Fruit fly (Drosophila melanogaster): ENCODE measurements around the gene CG34316.

CG34316 gene

DNA sequence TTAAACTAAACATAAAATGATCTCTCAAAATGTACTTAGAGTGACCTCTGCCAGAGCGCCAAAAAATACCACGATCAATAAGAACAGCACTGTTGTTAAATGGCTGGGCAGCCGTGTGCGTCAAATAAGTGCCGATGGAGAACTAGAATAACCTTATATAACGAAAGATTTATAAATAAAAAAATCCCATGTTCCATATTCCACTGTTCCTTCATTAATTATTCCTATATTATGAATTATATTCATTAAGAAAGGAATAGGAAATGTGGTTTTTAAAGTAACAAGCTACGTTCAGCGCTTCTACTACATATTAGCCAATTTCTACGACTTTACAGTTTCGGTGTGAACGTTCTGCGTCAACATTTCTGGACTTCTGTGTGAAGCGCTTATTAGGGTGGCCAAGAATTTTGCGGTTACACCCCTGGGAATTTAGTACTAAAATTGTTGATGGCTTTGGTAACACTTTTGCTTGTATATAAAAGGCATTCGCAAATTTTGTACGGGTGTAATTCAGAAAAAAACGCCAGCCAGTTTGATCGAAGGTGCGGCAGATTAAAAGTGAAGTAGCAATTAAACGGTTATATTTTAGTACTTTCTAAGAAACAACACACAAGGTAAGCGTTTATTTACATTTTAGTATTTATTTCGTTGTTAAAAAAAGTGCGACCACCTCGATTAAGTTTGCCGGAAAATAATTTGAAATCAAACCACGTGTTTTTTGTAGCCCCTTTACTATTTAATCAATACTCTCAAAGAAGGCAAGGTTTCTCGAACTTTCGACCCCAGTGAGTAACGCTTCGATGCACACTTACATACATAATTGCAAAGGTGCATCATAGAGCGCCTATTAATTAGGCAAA, 12.0 kb downstream of the CG34316 start, which contains the start of the genes tefu and Hsc70-4 (continued):
- TF ChIP-seq CG12219 (GFP tag; optimal IDR thresholded peaks at IDR 0.05) (peak; percentile 8), Usf (GFP tag; optimal IDR thresholded peaks at IDR 0.05) (peak; percentile 78), NK7.1 (GFP tag; optimal IDR thresholded peaks at IDR 0.05) (no peak), oc (tag; optimal IDR thresholded peaks at IDR 0.05) (no peak), CG11504 (tag; optimal IDR thresholded peaks at IDR 0.05) (no peak), CG15514 (GFP tag; optimal IDR thresholded peaks at IDR 0.05) (peak; percentile 74), pan (optimal IDR thresholded peaks at IDR 0.05) (no peak), pan (GFP tag; optimal IDR thresholded peaks at IDR 0.05 in 1 of 2, IDR thresholded peaks at IDR 0.05 in 1 of 2) (peak in 1 of 2 experiments; percentile 76), CG34376 (GFP tag; optimal IDR thresholded peaks at IDR 0.05) (peak; percentile 5), tx (GFP tag; optimal IDR thresholded peaks at IDR 0.05) (peak; percentile 60), Doc3 (GFP tag; IDR thresholded peaks at IDR 0.05; ENCODE audit: partially characterized antibody) (no peak), Taf1 (GFP tag; IDR thresholded peaks at IDR 0.05) (no peak; the same call in 1 of the 2 replicates), CG17568 (GFP tag; optimal IDR thresholded peaks at IDR 0.05) (no peak), Eip74EF (GFP tag; optimal IDR thresholded peaks at IDR 0.05) (peak in 1 of 2 experiments; percentile 82), CG4404 (GFP tag; IDR thresholded peaks at IDR 0.05) (peak; percentile 74), TFAM (GFP tag; optimal IDR thresholded peaks at IDR 0.05) (no peak), Fer1 (GFP tag; optimal IDR thresholded peaks at IDR 0.05) (peak; percentile 22), CG7271 (tag; optimal IDR thresholded peaks at IDR 0.05) (peak; percentile 59), CG8388 (GFP tag; optimal IDR thresholded peaks at IDR 0.05) (peak; percentile 50), CG3847 (GFP tag; IDR thresholded peaks at IDR 0.05) (peak; percentile 88), CG13775 (GFP tag; optimal IDR thresholded peaks at IDR 0.05) (peak; percentile 81), nau (GFP tag; optimal IDR thresholded peaks at IDR 0.05) (no peak), sisA (GFP tag; IDR thresholded peaks at IDR 0.05) (peak; percentile 90), mirr (GFP tag; optimal IDR thresholded peaks at IDR 0.05) (no peak), CG16779 (GFP tag; IDR thresholded peaks at IDR 0.05) (no peak), Chrac-16 (GFP tag; optimal IDR thresholded peaks at IDR 0.05) (peak; percentile 81), Spps (tag; optimal IDR thresholded peaks at IDR 0.05) (peak; percentile 1), CG10147 (GFP tag; optimal IDR thresholded peaks at IDR 0.05) (no peak), Pdp1 (GFP tag; optimal IDR thresholded peaks at IDR 0.05) (peak; percentile 85 to 90), CG12104 (GFP tag; optimal IDR thresholded peaks at IDR 0.05) (peak; percentile 71), YL-1 (GFP tag; optimal IDR thresholded peaks at IDR 0.05) (peak; percentile 44), chinmo (GFP tag; IDR thresholded peaks at IDR 0.05; ENCODE audit: partially characterized antibody) (peak; percentile 63; the same call in 1 of the 4 replicates), ewg (GFP tag; optimal IDR thresholded peaks at IDR 0.05) (peak; percentile 60), CG12942 (GFP tag; optimal IDR thresholded peaks at IDR 0.05) (peak; percentile 76), toy (GFP tag; IDR thresholded peaks at IDR 0.05) (no peak), Myb (GFP tag; optimal IDR thresholded peaks at IDR 0.05) (peak; percentile 50), Sox100B (GFP tag; optimal IDR thresholded peaks at IDR 0.05) (peak; percentile 18), CG9609 (GFP tag; optimal IDR thresholded peaks at IDR 0.05) (peak; percentile 73), CG3407 (GFP tag; optimal IDR thresholded peaks at IDR 0.05) (peak; percentile 34), mld (GFP tag; IDR thresholded peaks at IDR 0.05; ENCODE audit: partially characterized antibody) (no peak), vfl (GFP tag; optimal IDR thresholded peaks at IDR 0.05) (peak; percentile 71), fu2 (GFP tag; optimal IDR thresholded peaks at IDR 0.05) (peak; percentile 48), insv (GFP tag; optimal IDR thresholded peaks at IDR 0.05) (peak in 1 of 2 experiments; percentile 30), Vsx1 (GFP tag; optimal IDR thresholded peaks at IDR 0.05) (no peak), NC2β (GFP tag; optimal IDR thresholded peaks at IDR 0.05) (peak; percentile 69), repo (GFP tag; optimal IDR thresholded peaks at IDR 0.05) (no peak), nmo (GFP tag; optimal IDR thresholded peaks at IDR 0.05) (peak; percentile 89), vvl (GFP tag; IDR thresholded peaks at IDR 0.05) (peak; percentile 80)

Data from whole organism, embryonic.